Worm (Caenorhabditis elegans): Measurements from ENCODE around the gene srx-111.

- no peak for TF ChIP-seq ztf-11 (tag; optimal IDR thresholded peaks at IDR 0.05)
- TF ChIP-seq ZK546.5 (tag; optimal IDR thresholded peaks at IDR 0.05): no peak
These were observed 14.0 kb downstream of the srx-111 start for ce11 chrII:3771640-3772039.

All from whole organism, L2 larva.